Worm (Caenorhabditis elegans): ENCODE results near the gene fbxa-135.

ce11 chrV:15394906-15395305 is 7.2 kb upstream of the fbxa-135 start, which contains the start of gene T06E6.1:
- no peak for TF ChIP-seq flt-1 (GFP tag; IDR thresholded peaks at IDR 0.05)
- TF ChIP-seq ama-1 (optimal IDR thresholded peaks at IDR 0.05): no peak
- no peak for TF ChIP-seq hmg-4 (GFP tag; optimal IDR thresholded peaks at IDR 0.05)
- TF ChIP-seq scrt-1 (GFP tag; IDR thresholded peaks at IDR 0.05): no peak
- TF ChIP-seq tbx-37 (GFP tag; conservative IDR thresholded peaks at IDR 0.05): no peak
- TF ChIP-seq B0310.2 (tag; optimal IDR thresholded peaks at IDR 0.05): no peak
- TF ChIP-seq ceh-13 (GFP tag; optimal IDR thresholded peaks at IDR 0.05): no peak
- no peak for TF ChIP-seq pes-1 (GFP tag; IDR thresholded peaks at IDR 0.05)

Data from whole organism, early embryonic.